Worm (Caenorhabditis elegans) whole organism, young adult: ENCODE measurements around the gene drd-5.

Experiments
- B0261.1 ChIP-seq: sonication (generic microtip); optimal IDR thresholded peaks from 2 replicates; lab custom pipeline; 2016; ENCODE audit warnings: mild to moderate bottlenecking, missing genetic modification characterization, moderate library complexity, missing compliant biosample characterization
- F10E7.11 ChIP-seq: sonication (generic microtip); optimal IDR thresholded peaks from 2 replicates; lab custom pipeline; 2017; ENCODE audit warnings: mild to moderate bottlenecking, missing genetic modification characterization, moderate library complexity, missing compliant biosample characterization
- F39B2.1 ChIP-seq: fragments of 200-800 bp; sonication (Bioruptor generic); IDR thresholded peaks from 2 replicates; pipeline ENCODE4 v1.3.6; 2022; ENCODE audit warnings: missing genetic modification reagents, missing genetic modification characterization, missing compliant biosample characterization
- F55B11.4 ChIP-seq: sonication (generic microtip); optimal IDR thresholded peaks from 2 replicates; lab custom pipeline; 2016; ENCODE audit warnings: missing compliant biosample characterization, missing genetic modification characterization, borderline replicate concordance; ENCODE audit not compliant: insufficient read depth
- F57C9.4 ChIP-seq: sonication (generic microtip); optimal IDR thresholded peaks from 2 replicates; lab custom pipeline; 2017; ENCODE audit warnings: mild to moderate bottlenecking, missing genetic modification characterization, missing compliant biosample characterization
- K12H6.12 ChIP-seq: fragments of 200-800 bp; sonication (Bioruptor generic); optimal IDR thresholded peaks from 2 replicates; lab custom pipeline; 2018; ENCODE audit warnings: mild to moderate bottlenecking, missing genetic modification characterization, missing compliant biosample characterization
- Y53F4B.3 ChIP-seq: fragments of 200-800 bp; sonication (Bioruptor generic); IDR thresholded peaks from 2 replicates; pipeline ENCODE4 v1.3.6; 2022; ENCODE audit warnings: missing genetic modification reagents, missing genetic modification characterization, missing compliant biosample characterization
- Y56A3A.18 ChIP-seq: fragments of 200-800 bp; sonication (Bioruptor generic); IDR thresholded peaks from 2 replicates; pipeline ENCODE4 v1.3.6; 2022; ENCODE audit warnings: missing genetic modification reagents, missing genetic modification characterization, missing compliant biosample characterization
- akir-1 ChIP-seq: fragments of 200-800 bp; sonication (Bioruptor generic); optimal IDR thresholded peaks from 2 replicates; lab custom pipeline; 2018; ENCODE audit warnings: mild to moderate bottlenecking, missing genetic modification characterization, moderate library complexity, missing compliant biosample characterization
- ama-1 ChIP-seq, 3 experiments: fragments of 150-350 bp in 1 of 3; sonication (generic microtip) in 2 of 3; optimal IDR thresholded peaks; 2 replicates each; lab custom pipeline; 2014 to 2018; ENCODE audit warnings: missing biosample characterization in 2 of 3, missing genetic modification characterization in 2 of 3, missing genetic modification reagents in 2 of 3
- attf-6 ChIP-seq: fragments of 200-800 bp; sonication (Bioruptor generic); IDR thresholded peaks from 2 replicates; pipeline ENCODE4 v1.3.6; 2022; ENCODE audit warnings: missing genetic modification reagents, missing genetic modification characterization, missing compliant biosample characterization
- cebp-2 ChIP-seq: fragments of 200-800 bp; sonication (Bioruptor generic); IDR thresholded peaks from 2 replicates; pipeline ENCODE4 v1.3.6; 2022; ENCODE audit warnings: missing genetic modification characterization, missing compliant biosample characterization
- ceh-100 ChIP-seq: fragments of 200-800 bp; sonication (Bioruptor generic); IDR thresholded peaks from 2 replicates; pipeline ENCODE4 v1.3.6; 2022; ENCODE audit warnings: missing genetic modification reagents, missing genetic modification characterization, missing compliant biosample characterization
- ceh-40 ChIP-seq: fragments of 200-800 bp; sonication (Bioruptor generic); IDR thresholded peaks from 2 replicates; pipeline ENCODE4 v1.3.6; 2022; ENCODE audit warnings: missing genetic modification characterization, missing compliant biosample characterization
- ceh-58 ChIP-seq: fragments of 200-800 bp; sonication (Bioruptor generic); IDR thresholded peaks from 2 replicates; pipeline ENCODE4 v1.3.6; 2022; ENCODE audit warnings: missing genetic modification characterization, missing compliant biosample characterization
- chd-7 ChIP-seq: sonication (generic microtip); optimal IDR thresholded peaks from 2 replicates; lab custom pipeline; 2016; ENCODE audit warnings: mild to moderate bottlenecking, missing genetic modification characterization, moderate library complexity, missing compliant biosample characterization
- efl-1 ChIP-seq: fragments of 150-350 bp; optimal IDR thresholded peaks from 2 replicates; lab custom pipeline; 2014; ENCODE audit warnings: missing biosample characterization, missing genetic modification reagents, missing genetic modification characterization
- egl-44 ChIP-seq: fragments of 200-800 bp; sonication (Bioruptor generic); IDR thresholded peaks from 2 replicates; pipeline ENCODE4 v1.3.6; 2022; ENCODE audit warnings: missing genetic modification reagents, missing genetic modification characterization, missing compliant biosample characterization
- him-1 ChIP-seq: sonication (generic microtip); optimal IDR thresholded peaks from 2 replicates; lab custom pipeline; 2016; ENCODE audit warnings: missing genotype, missing genetic modification reagents, missing genetic modification characterization, missing compliant biosample characterization
- hmg-1.2 ChIP-seq: fragments of 200-800 bp; sonication (Bioruptor generic); IDR thresholded peaks from 2 replicates; pipeline ENCODE4 v1.3.6; 2022; ENCODE audit warnings: missing genetic modification reagents, missing genetic modification characterization, missing compliant biosample characterization
- hmg-20 ChIP-seq: fragments of 200-800 bp; sonication (Bioruptor generic); IDR thresholded peaks from 2 replicates; pipeline ENCODE4 v1.3.6; 2022; ENCODE audit warnings: missing genetic modification reagents, missing genetic modification characterization, missing compliant biosample characterization
- hrde-1 ChIP-seq: sonication (generic microtip); optimal IDR thresholded peaks from 2 replicates; lab custom pipeline; 2016; ENCODE audit warnings: missing genetic modification characterization, mild to moderate bottlenecking, missing compliant biosample characterization, moderate library complexity, missing genotype, missing genetic modification reagents, borderline replicate concordance
- lag-1 ChIP-seq: fragments of 200-800 bp; sonication (Bioruptor generic); IDR thresholded peaks from 2 replicates; pipeline ENCODE4 v1.3.6; 2022; ENCODE audit warnings: missing genetic modification reagents, missing genetic modification characterization, missing compliant biosample characterization
- madf-10 ChIP-seq: sonication (generic microtip); optimal IDR thresholded peaks from 2 replicates; lab custom pipeline; 2016; ENCODE audit warnings: mild to moderate bottlenecking, missing genetic modification characterization, missing compliant biosample characterization
- madf-6 ChIP-seq: fragments of 200-800 bp; sonication (Bioruptor generic); IDR thresholded peaks from 2 replicates; pipeline ENCODE4 v1.3.6; 2022; ENCODE audit warnings: missing genetic modification reagents, missing genetic modification characterization, missing compliant biosample characterization
- madf-8 ChIP-seq: fragments of 200-800 bp; sonication (Bioruptor generic); conservative IDR thresholded peaks from 2 replicates; pipeline ENCODE4 v1.3.6; 2022; ENCODE audit warnings: missing genetic modification reagents, missing genetic modification characterization, missing compliant biosample characterization
- mcd-1 ChIP-seq: fragments of 200-800 bp; sonication (Bioruptor generic); IDR thresholded peaks from 2 replicates; pipeline ENCODE4 v1.3.6; 2022; ENCODE audit warnings: missing genetic modification reagents, missing genetic modification characterization, missing compliant biosample characterization
- mel-28 ChIP-seq: sonication (generic microtip); optimal IDR thresholded peaks from 2 replicates; lab custom pipeline; 2016; ENCODE audit warnings: borderline replicate concordance, mild to moderate bottlenecking, missing genetic modification characterization, missing compliant biosample characterization
- mes-4 ChIP-seq: sonication (generic microtip); optimal IDR thresholded peaks from 2 replicates; lab custom pipeline; 2016; ENCODE audit warnings: missing genotype, missing genetic modification characterization, missing compliant biosample characterization
- nhr-179 ChIP-seq: sonication (generic microtip); optimal IDR thresholded peaks from 2 replicates; lab custom pipeline; 2016; ENCODE audit warnings: mild to moderate bottlenecking, missing genetic modification characterization, missing compliant biosample characterization
- nhr-80 ChIP-seq: sonication (generic microtip); optimal IDR thresholded peaks from 2 replicates; lab custom pipeline; 2016; ENCODE audit warnings: missing genetic modification characterization, missing compliant biosample characterization
- nhr-90 ChIP-seq: sonication (generic microtip); optimal IDR thresholded peaks from 2 replicates; lab custom pipeline; 2016; ENCODE audit warnings: missing genotype, mild to moderate bottlenecking, missing genetic modification characterization, missing compliant biosample characterization
- rcor-1 ChIP-seq: fragments of 200-800 bp; sonication (Bioruptor generic); IDR thresholded peaks from 2 replicates; pipeline ENCODE4 v1.3.6; 2022; ENCODE audit warnings: missing genetic modification reagents, missing genetic modification characterization, missing compliant biosample characterization
- repo-1 ChIP-seq: sonication (generic microtip); optimal IDR thresholded peaks from 2 replicates; lab custom pipeline; 2017; ENCODE audit warnings: mild to moderate bottlenecking, missing genetic modification characterization, missing compliant biosample characterization
- rpc-1 ChIP-seq, 2 experiments: fragments of 150-350 bp in 1 of 2; sonication (generic microtip) in 1 of 2; optimal IDR thresholded peaks; 2 replicates each; lab custom pipeline; 2014 to 2018; ENCODE audit warnings: missing biosample characterization in 1 of 2, missing genetic modification characterization in 1 of 2, missing genetic modification reagents in 1 of 2, missing genotype in 1 of 2
- sea-2 ChIP-seq: fragments of 200-800 bp; sonication (Bioruptor generic); IDR thresholded peaks from 2 replicates; pipeline ENCODE4 v1.3.6; 2022; ENCODE audit warnings: missing genetic modification characterization, missing compliant biosample characterization
- snpc-3.4 ChIP-seq: sonication (generic microtip); optimal IDR thresholded peaks from 2 replicates; lab custom pipeline; 2017; ENCODE audit warnings: missing genetic modification characterization, mild to moderate bottlenecking, missing compliant biosample characterization, antibody characterized with exemption, moderate library complexity, missing genotype, missing genetic modification reagents
- tbp1 ChIP-seq: fragments of 200-800 bp; sonication (Bioruptor generic); optimal IDR thresholded peaks from 2 replicates; lab custom pipeline; 2018; ENCODE audit warnings: mild to moderate bottlenecking, missing genetic modification characterization, missing compliant biosample characterization
- unc-62 ChIP-seq: fragments of 150-350 bp; optimal IDR thresholded peaks from 2 replicates; lab custom pipeline; 2014; ENCODE audit warnings: missing biosample characterization, missing genetic modification reagents, missing genetic modification characterization
- zfh-2 ChIP-seq: fragments of 200-800 bp; sonication (Bioruptor generic); conservative IDR thresholded peaks from 2 replicates; pipeline ENCODE4 v1.3.6; 2022; ENCODE audit warnings: missing genetic modification reagents, missing genetic modification characterization, missing compliant biosample characterization
- ztf-22 ChIP-seq: fragments of 200-800 bp; sonication (Bioruptor generic); optimal IDR thresholded peaks from 2 replicates; lab custom pipeline; 2018; ENCODE audit warnings: mild to moderate bottlenecking, missing genetic modification characterization, moderate library complexity, missing compliant biosample characterization
- ztf-28 ChIP-seq: fragments of 200-800 bp; sonication (Bioruptor generic); IDR thresholded peaks from 2 replicates; pipeline ENCODE4 v1.3.6; 2022; ENCODE audit warnings: missing genetic modification reagents, missing genetic modification characterization, missing compliant biosample characterization

The drd-5 gene

ce11 chrX:8386068-8386851, 40.1 kb upstream of the drd-5 start (continued):
- TF ChIP-seq mel-28 (tag; lab: Kevin White, UChicago) (no peak), unc-62 (no peak), egl-44 (GFP tag; lab: Robert Waterston, UW) (no peak), madf-6 (GFP tag; lab: Robert Waterston, UW) (peak; percentile 48; the same call in 1 of the 2 replicates), ztf-22 (no peak), F55B11.4 (tag; lab: Kevin White, UChicago) (no peak), lag-1 (GFP tag; lab: Robert Waterston, UW) (no peak), ceh-40 (GFP tag; lab: Robert Waterston, UW) (peak; percentile 78; the same call in 1 of the 2 replicates), madf-8 (no peak), nhr-179 (tag; lab: Kevin White, UChicago) (no peak), akir-1 (no peak), efl-1 (GFP tag; lab: Kevin White, UChicago) (no peak), rcor-1 (GFP tag; lab: Robert Waterston, UW) (peak; percentile 73), F57C9.4 (tag; lab: Kevin White, UChicago) (no peak), ceh-58 (no peak), snpc-3.4 (peak; percentile 45), ztf-28 (GFP tag; lab: Robert Waterston, UW) (0 out of 2 replicates have a peak, but pooled peaks have one; percentile 35), mcd-1 (0 out of 2 replicates have a peak, but pooled peaks have one; percentile 9)
- TF ChIP-seq, all 124 proteins: peak for 38

DNA sequence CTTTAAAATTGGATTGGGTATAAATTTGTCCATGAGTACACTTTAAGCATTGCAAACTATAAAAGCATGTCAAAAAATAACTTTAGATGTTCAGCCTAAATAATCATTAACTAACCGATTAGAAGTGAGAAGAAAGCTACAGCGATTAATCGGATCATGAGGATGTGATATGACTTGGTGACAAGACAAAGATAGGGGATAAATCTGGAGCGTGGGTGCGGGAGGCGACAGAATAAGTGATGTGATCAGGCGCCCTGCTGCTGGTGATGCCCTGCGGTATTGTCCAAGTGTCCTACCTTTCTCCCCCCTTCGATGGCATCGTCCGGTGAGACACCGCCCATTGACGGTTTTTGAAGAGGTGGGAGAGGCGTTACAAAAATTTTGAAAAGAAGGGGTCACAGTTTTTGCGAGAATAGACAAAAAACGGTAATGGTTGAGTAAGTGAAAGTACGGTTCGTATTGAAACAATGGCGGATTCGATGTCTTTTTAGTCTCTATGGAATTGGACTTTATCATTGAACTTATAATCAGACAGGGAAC, 38.6 kb upstream of the drd-5 start, which contains the start of gene F41D9.2:
F41D9.2 (minus strand) TSS at position 304 of the 540 bp plus-strand sequence.
- TF ChIP-seq nhr-90 (tag; lab: Kevin White, UChicago) (no peak), zfh-2 (GFP tag; lab: Robert Waterston, UW) (peak; percentile 29; the same call in 1 of the 2 replicates), rpc-1 (optimal IDR thresholded peaks at IDR 0.05; lab: Kevin White, UChicago) (no peak), rpc-1 (tag; optimal IDR thresholded peaks at IDR 0.05; lab: Kevin White, UChicago) (no peak)

DNA sequence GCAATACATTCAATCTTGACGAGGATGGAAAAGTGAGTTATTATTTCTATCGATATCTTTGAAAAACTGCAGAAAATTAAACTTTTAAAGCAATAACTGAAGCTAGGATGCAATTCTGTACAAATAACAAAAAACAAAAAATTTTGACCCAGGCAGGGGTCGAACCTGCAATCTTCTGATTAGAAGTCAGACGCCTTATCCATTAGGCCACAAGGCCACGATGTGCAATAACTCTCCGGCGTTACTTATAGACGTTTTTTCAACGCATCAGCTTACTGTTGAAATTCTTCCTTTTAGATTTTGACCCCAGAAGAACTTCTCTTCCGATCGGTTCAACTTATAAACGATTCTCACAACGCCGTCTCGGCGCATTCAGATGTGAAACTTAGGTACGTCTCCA, 35.5 kb upstream of the drd-5 start:
- TF ChIP-seq mes-4 (tag; lab: Kevin White, UChicago): peak; percentile 50
- TF ChIP-seq egl-44 (GFP tag; lab: Robert Waterston, UW): 0 out of 2 replicates have a peak, but pooled peaks have one; percentile 47
- TF ChIP-seq nhr-80 (tag; lab: Kevin White, UChicago): peak; percentile 18
- TF ChIP-seq F10E7.11 (tag; lab: Kevin White, UChicago): peak; percentile 26
- 0 out of 2 replicates have a peak, but pooled peaks have one; percentile 53 for TF ChIP-seq Y56A3A.18 (GFP tag; lab: Robert Waterston, UW)
- TF ChIP-seq attf-6 (GFP tag; lab: Robert Waterston, UW): peak; percentile 27; the same call in 1 of the 2 replicates
- TF ChIP-seq cebp-2 (GFP tag; lab: Robert Waterston, UW): no peak
- peak; percentile 45; the same call in 1 of the 2 replicates for TF ChIP-seq ceh-100
- TF ChIP-seq madf-6 (GFP tag; lab: Robert Waterston, UW): peak; percentile 49; the same call in 1 of the 2 replicates
- no peak for TF ChIP-seq Y53F4B.3
- TF ChIP-seq madf-10: peak; percentile 59
- peak; percentile 89 for TF ChIP-seq B0261.1
- TF ChIP-seq ama-1 (optimal IDR thresholded peaks at IDR 0.05; lab: Kevin White, UChicago): no peak
- peak in 1 of 2 experiments; percentile 59 for TF ChIP-seq ama-1 (GFP tag; optimal IDR thresholded peaks at IDR 0.05; lab: Kevin White, UChicago)
- peak; percentile 63 for TF ChIP-seq him-1 (tag; lab: Kevin White, UChicago)
- 0 out of 2 replicates have a peak, but pooled peaks have one; percentile 30 for TF ChIP-seq F39B2.1 (GFP tag; lab: Robert Waterston, UW)
- TF ChIP-seq sea-2 (GFP tag; lab: Robert Waterston, UW): no peak
- TF ChIP-seq repo-1 (tag; lab: Kevin White, UChicago): peak; percentile 58
- no peak for TF ChIP-seq K12H6.12 (tag; lab: Kevin White, UChicago)
- TF ChIP-seq hrde-1 (tag; lab: Kevin White, UChicago): peak; percentile 52
- TF ChIP-seq rcor-1 (GFP tag; lab: Robert Waterston, UW): 0 out of 2 replicates have a peak, but pooled peaks have one; percentile 22
- TF ChIP-seq nhr-90 (tag; lab: Kevin White, UChicago): peak; percentile 80
- no peak for TF ChIP-seq chd-7 (tag; lab: Kevin White, UChicago)
- TF ChIP-seq rpc-1 (optimal IDR thresholded peaks at IDR 0.05; lab: Kevin White, UChicago): peak; percentile 86
- TF ChIP-seq rpc-1 (tag; optimal IDR thresholded peaks at IDR 0.05; lab: Kevin White, UChicago): peak; percentile 96
- 0 out of 2 replicates have a peak, but pooled peaks have one; percentile 13 for TF ChIP-seq hmg-20 (GFP tag; lab: Robert Waterston, UW)
- TF ChIP-seq hmg-1.2 (GFP tag; lab: Robert Waterston, UW): peak; percentile 65
- peak; percentile 95 for TF ChIP-seq tbp1 (GFP tag; lab: Kevin White, UChicago)
